Worm (Caenorhabditis elegans) whole organism, L1 larva: ENCODE results near the gene atgp-1.

Experiments
- C34B4.2 ChIP-seq: sonication (generic microtip); optimal IDR thresholded peaks from 2 replicates; lab custom pipeline; 2017; ENCODE audit warnings: mild to moderate bottlenecking, missing genetic modification characterization, missing compliant biosample characterization
- F16B12.6 ChIP-seq: fragments of 150-350 bp; optimal IDR thresholded peaks from 2 replicates; lab custom pipeline; 2014; ENCODE audit warnings: missing biosample characterization, missing genetic modification characterization
- Y116A8C.19 ChIP-seq: sonication (generic microtip); optimal IDR thresholded peaks from 2 replicates; lab custom pipeline; 2016; ENCODE audit warnings: missing compliant biosample characterization, missing genetic modification characterization, borderline replicate concordance
- alr-1 ChIP-seq: fragments of 200-800 bp; sonication (Bioruptor generic); optimal IDR thresholded peaks from 2 replicates; lab custom pipeline; 2018; ENCODE audit warnings: borderline replicate concordance, mild to moderate bottlenecking, missing genetic modification characterization, missing compliant biosample characterization
- aly-2 ChIP-seq: fragments of 150-350 bp; optimal IDR thresholded peaks from 2 replicates; lab custom pipeline; 2014; ENCODE audit warnings: missing biosample characterization, missing genetic modification characterization
- ceh-82 ChIP-seq, 3 experiments: fragments of 150-350 bp in 1 of 3; sonication (generic microtip) in 2 of 3; optimal IDR thresholded peaks; 2 replicates each; lab custom pipeline; 2014 to 2017; ENCODE audit warnings: missing biosample characterization in 3 of 3, missing genetic modification characterization in 3 of 3
- ceh-88 ChIP-seq: fragments of 200-800 bp; sonication (Bioruptor generic); IDR thresholded peaks from 2 replicates; pipeline ENCODE4 v1.3.6; 2022; ENCODE audit warnings: missing genetic modification characterization, missing compliant biosample characterization
- ces-1 ChIP-seq: fragments of 150-350 bp; optimal IDR thresholded peaks from 2 replicates; lab custom pipeline; 2014; ENCODE audit warnings: missing biosample characterization, missing genetic modification reagents, missing genetic modification characterization
- dpl-1 ChIP-seq, 3 experiments: fragments of 150-350 bp in 2 of 3; sonication (generic microtip) in 1 of 3; optimal IDR thresholded peaks; 2 replicates each; lab custom pipeline; 2014 to 2017; ENCODE audit warnings: missing biosample characterization in 3 of 3, missing genetic modification characterization in 3 of 3, missing genetic modification reagents in 3 of 3
- dsc-1 ChIP-seq: sonication (generic microtip); optimal IDR thresholded peaks from 2 replicates; lab custom pipeline; 2016; ENCODE audit warnings: mild to moderate bottlenecking, missing genetic modification characterization, missing compliant biosample characterization
- efl-1 ChIP-seq, 4 experiments: fragments of 150-350 bp; optimal IDR thresholded peaks in 3 of 4; peaks in 1 of 4; 1 replicate in 1 of 4; 2 replicates in 3 of 4; lab custom pipeline; 2014; ENCODE audit warnings: missing biosample characterization in 2 of 4, missing genetic modification characterization in 2 of 4, missing genetic modification reagents in 2 of 4
- elt-2 ChIP-seq: sonication (generic microtip); optimal IDR thresholded peaks from 2 replicates; lab custom pipeline; 2016; ENCODE audit warnings: missing genetic modification characterization, mild to moderate bottlenecking, inconsistent platforms, missing compliant biosample characterization, missing genetic modification reagents
- ets-5 ChIP-seq: fragments of 200-800 bp; sonication (Bioruptor generic); IDR thresholded peaks from 2 replicates; pipeline ENCODE4 v1.3.6; 2022; ENCODE audit warnings: missing genetic modification characterization, missing compliant biosample characterization
- fkh-10 ChIP-seq: sonication (generic microtip); optimal IDR thresholded peaks from 2 replicates; lab custom pipeline; 2017; ENCODE audit warnings: missing biosample characterization, missing genetic modification reagents, missing genetic modification characterization
- fkh-8 ChIP-seq: sonication (generic microtip); optimal IDR thresholded peaks from 2 replicates; lab custom pipeline; 2016; ENCODE audit warnings: mild to moderate bottlenecking, missing genetic modification characterization, missing compliant biosample characterization
- fos-1 ChIP-seq: fragments of 150-350 bp; optimal IDR thresholded peaks from 2 replicates; lab custom pipeline; 2014; ENCODE audit warnings: missing biosample characterization, missing genetic modification characterization
- grh-1 ChIP-seq: fragments of 200-800 bp; sonication (Bioruptor generic); IDR thresholded peaks from 2 replicates; pipeline ENCODE4 v1.3.6; 2022; ENCODE audit warnings: missing genetic modification reagents, missing genetic modification characterization, missing compliant biosample characterization
- hlh-4 ChIP-seq: sonication (generic microtip); optimal IDR thresholded peaks from 2 replicates; lab custom pipeline; 2016; ENCODE audit warnings: mild to moderate bottlenecking, missing genetic modification characterization, missing compliant biosample characterization
- irx-1 ChIP-seq: sonication (generic microtip); optimal IDR thresholded peaks from 2 replicates; lab custom pipeline; 2016; ENCODE audit warnings: missing genetic modification characterization, missing compliant biosample characterization
- lin-15B ChIP-seq: fragments of 150-350 bp; sonication (generic microtip); optimal IDR thresholded peaks from 3 replicates; lab custom pipeline; 2014; ENCODE audit warnings: missing biosample characterization, missing genetic modification characterization
- lin-35 ChIP-seq, 2 experiments: fragments of 150-350 bp; optimal IDR thresholded peaks; 2 replicates each; lab custom pipeline; 2014; ENCODE audit warnings: missing biosample characterization in 2 of 2, missing genetic modification characterization in 2 of 2, missing genetic modification reagents in 2 of 2
- lin-39 ChIP-seq: fragments of 150-350 bp; optimal IDR thresholded peaks from 2 replicates; lab custom pipeline; 2014; ENCODE audit warnings: missing biosample characterization, missing genetic modification reagents, missing genetic modification characterization
- lsy-2 ChIP-seq, 2 experiments: fragments of 150-350 bp; optimal IDR thresholded peaks; 2 replicates each; lab custom pipeline; 2014; ENCODE audit warnings: missing biosample characterization in 2 of 2, missing genetic modification characterization in 2 of 2
- mef-2 ChIP-seq: fragments of 150-350 bp; optimal IDR thresholded peaks from 2 replicates; lab custom pipeline; 2014; ENCODE audit warnings: missing biosample characterization, missing genetic modification characterization
- mep-1 ChIP-seq: fragments of 150-350 bp; optimal IDR thresholded peaks from 2 replicates; lab custom pipeline; 2014; ENCODE audit warnings: missing biosample characterization, missing genetic modification characterization
- nhr-20 ChIP-seq: sonication (generic microtip); optimal IDR thresholded peaks from 2 replicates; lab custom pipeline; 2016; ENCODE audit warnings: mild to moderate bottlenecking, missing genetic modification characterization, missing compliant biosample characterization
- nhr-71 ChIP-seq: sonication (generic microtip); optimal IDR thresholded peaks from 2 replicates; lab custom pipeline; 2016; ENCODE audit warnings: mild to moderate bottlenecking, missing genetic modification characterization, moderate library complexity, missing compliant biosample characterization
- nhr-90 ChIP-seq: sonication (generic microtip); optimal IDR thresholded peaks from 2 replicates; lab custom pipeline; 2016; ENCODE audit warnings: mild to moderate bottlenecking, missing genetic modification characterization, missing compliant biosample characterization; ENCODE audit not compliant: poor library complexity
- pag-3 ChIP-seq: sonication (generic microtip); optimal IDR thresholded peaks from 2 replicates; lab custom pipeline; 2017; ENCODE audit warnings: missing genetic modification characterization, mild to moderate bottlenecking, missing compliant biosample characterization, antibody characterized with exemption, borderline replicate concordance; ENCODE audit not compliant: insufficient read depth
- rnt-1 ChIP-seq: sonication (generic microtip); optimal IDR thresholded peaks from 2 replicates; lab custom pipeline; 2016; ENCODE audit warnings: mild to moderate bottlenecking, missing genetic modification characterization, moderate library complexity, missing compliant biosample characterization
- skn-1 ChIP-seq: fragments of 150-350 bp; optimal IDR thresholded peaks from 2 replicates; lab custom pipeline; 2014; ENCODE audit warnings: missing biosample characterization, missing genetic modification characterization
- snu-23 ChIP-seq: sonication (generic microtip); optimal IDR thresholded peaks from 2 replicates; lab custom pipeline; 2016; ENCODE audit warnings: missing genetic modification characterization, missing compliant biosample characterization
- sox-4 ChIP-seq: sonication (generic microtip); optimal IDR thresholded peaks from 2 replicates; lab custom pipeline; 2016; ENCODE audit warnings: missing genetic modification characterization, missing compliant biosample characterization
- sup-37 ChIP-seq: fragments of 200-800 bp; sonication (Bioruptor generic); optimal IDR thresholded peaks from 2 replicates; lab custom pipeline; 2018; ENCODE audit warnings: mild to moderate bottlenecking, missing genetic modification characterization, missing compliant biosample characterization
- swsn-7 ChIP-seq: sonication (generic microtip); optimal IDR thresholded peaks from 2 replicates; lab custom pipeline; 2016; ENCODE audit warnings: missing genetic modification characterization, missing compliant biosample characterization
- tbx-2 ChIP-seq: sonication (generic microtip); optimal IDR thresholded peaks from 2 replicates; lab custom pipeline; 2016; ENCODE audit warnings: missing genetic modification characterization, missing compliant biosample characterization
- tlp-1 ChIP-seq: fragments of 150-350 bp; optimal IDR thresholded peaks from 2 replicates; lab custom pipeline; 2014; ENCODE audit warnings: missing biosample characterization, missing genetic modification characterization
- unc-62 ChIP-seq: fragments of 150-350 bp; optimal IDR thresholded peaks from 2 replicates; lab custom pipeline; 2014; ENCODE audit warnings: missing biosample characterization, missing genetic modification reagents, missing genetic modification characterization
- unc-86 ChIP-seq: sonication (generic microtip); optimal IDR thresholded peaks from 2 replicates; lab custom pipeline; 2016; ENCODE audit warnings: missing genetic modification characterization, missing compliant biosample characterization
- unc-98 ChIP-seq: fragments of 200-800 bp; sonication (Bioruptor generic); IDR thresholded peaks from 2 replicates; pipeline ENCODE4 v1.3.6; 2022; ENCODE audit warnings: missing genetic modification characterization, missing compliant biosample characterization
- vab-15 ChIP-seq: sonication (generic microtip); optimal IDR thresholded peaks from 2 replicates; lab custom pipeline; 2017; ENCODE audit warnings: missing genotype, mild to moderate bottlenecking, missing genetic modification characterization, missing compliant biosample characterization
- xbp-1 ChIP-seq: sonication (generic microtip); optimal IDR thresholded peaks from 2 replicates; lab custom pipeline; 2016; ENCODE audit warnings: missing genetic modification characterization, missing compliant biosample characterization
- zag-1 ChIP-seq: fragments of 150-350 bp; optimal IDR thresholded peaks from 2 replicates; lab custom pipeline; 2014; ENCODE audit warnings: missing biosample characterization, missing genetic modification characterization
- zip-4 ChIP-seq: fragments of 200-800 bp; sonication (Bioruptor generic); optimal IDR thresholded peaks from 2 replicates; lab custom pipeline; 2018; ENCODE audit warnings: mild to moderate bottlenecking, missing genetic modification characterization, moderate library complexity, missing compliant biosample characterization

atgp-1 gene

ce11 chrIV:17265716-17266115 lies 3.4 kb upstream of the atgp-1 start:
- TF ChIP-seq lin-35 (GFP tag; optimal IDR thresholded peaks at IDR 0.05; lab: Kevin White, UChicago), result no peak
- TF ChIP-seq dsc-1 (tag; lab: Kevin White, UChicago), result no peak
- no peak for TF ChIP-seq irx-1 (tag; lab: Kevin White, UChicago)
- no peak for TF ChIP-seq fkh-8 (tag; lab: Kevin White, UChicago)
- no peak for TF ChIP-seq ceh-88 (GFP tag; lab: Robert Waterston, UW)
- TF ChIP-seq mef-2, result no peak
- TF ChIP-seq ets-5 (GFP tag; lab: Robert Waterston, UW), result no peak
- TF ChIP-seq nhr-71 (tag; lab: Kevin White, UChicago), result no peak
- no peak for TF ChIP-seq grh-1 (GFP tag; lab: Robert Waterston, UW)
- no peak for TF ChIP-seq mep-1

ce11 chrIV:17267304-17267891 lies 1.7 kb upstream of the atgp-1 start:
- no peak for TF ChIP-seq ceh-88 (GFP tag; lab: Robert Waterston, UW)
- no peak for TF ChIP-seq zip-4 (GFP tag; lab: Kevin White, UChicago)
- TF ChIP-seq swsn-7 (tag; lab: Kevin White, UChicago), result no peak
- no peak for TF ChIP-seq pag-3 (tag; lab: Kevin White, UChicago)
- no peak for TF ChIP-seq hlh-4 (tag; lab: Kevin White, UChicago)
- TF ChIP-seq lin-15B (tag; lab: Kevin White, UChicago), result no peak
- no peak for TF ChIP-seq ces-1 (GFP tag; lab: Kevin White, UChicago)
- TF ChIP-seq dpl-1 (GFP tag; optimal IDR thresholded peaks at IDR 0.05; lab: Kevin White, UChicago), result no peak

ce11 chrIV:17268069-17268468 lies 1.1 kb upstream of the atgp-1 start:
- no peak for TF ChIP-seq alr-1 (tag; lab: Kevin White, UChicago)
- TF ChIP-seq lin-15B (tag; lab: Kevin White, UChicago), result no peak
- TF ChIP-seq skn-1 (tag; lab: Kevin White, UChicago), result peak; percentile 91
- no peak for TF ChIP-seq fkh-10 (GFP tag; lab: Kevin White, UChicago)

ce11 chrIV:17268628-17269027 lies 514 bp upstream of the atgp-1 start:
- no peak for TF ChIP-seq ets-5 (GFP tag; lab: Robert Waterston, UW)
- TF ChIP-seq rnt-1, result peak; percentile 37
- no peak for TF ChIP-seq C34B4.2 (tag; lab: Kevin White, UChicago)
- no peak for TF ChIP-seq pag-3 (tag; lab: Kevin White, UChicago)
- TF ChIP-seq vab-15 (tag; lab: Kevin White, UChicago), result no peak
- no peak for TF ChIP-seq sox-4 (tag; lab: Kevin White, UChicago)
- no peak for TF ChIP-seq unc-86 (tag; lab: Kevin White, UChicago)
- TF ChIP-seq tbx-2 (tag; lab: Kevin White, UChicago), result peak; percentile 10
- TF ChIP-seq zag-1 (tag; lab: Kevin White, UChicago), result no peak
- TF ChIP-seq lsy-2 (tag; optimal IDR thresholded peaks at IDR 0.05; lab: Kevin White, UChicago), result peak in 1 of 2 experiments; percentile 64
- no peak for TF ChIP-seq aly-2 (tag; lab: Kevin White, UChicago)
- TF ChIP-seq ceh-82 (tag; optimal IDR thresholded peaks at IDR 0.05; lab: Kevin White, UChicago), result peak; percentile 0 to 64 (median 11)
- peak; percentile 21 for TF ChIP-seq F16B12.6 (tag; lab: Kevin White, UChicago)
- TF ChIP-seq fos-1 (tag; lab: Kevin White, UChicago), result peak; percentile 5
- no peak for TF ChIP-seq tlp-1 (tag; lab: Kevin White, UChicago)
- TF ChIP-seq efl-1 (optimal IDR thresholded peaks at IDR 0.05; lab: Kevin White, UChicago), result peak; percentile 47 to 71
- peak; percentile 23 to 37 for TF ChIP-seq efl-1 (GFP tag; optimal IDR thresholded peaks at IDR 0.05 in 1 of 2; lab: Kevin White, UChicago)
- TF ChIP-seq nhr-90, result peak; percentile 21
- no peak for TF ChIP-seq sup-37
- peak; percentile 53 for TF ChIP-seq nhr-71 (tag; lab: Kevin White, UChicago)
- TF ChIP-seq unc-98, result no peak
- peak; percentile 64 for TF ChIP-seq snu-23 (GFP tag; lab: Kevin White, UChicago)
- TF ChIP-seq skn-1 (tag; lab: Kevin White, UChicago), result peak; percentile 63
- no peak for TF ChIP-seq hlh-4 (tag; lab: Kevin White, UChicago)
- peak; percentile 10 for TF ChIP-seq xbp-1 (tag; lab: Kevin White, UChicago)
- TF ChIP-seq unc-62 (GFP tag; lab: Kevin White, UChicago), result no peak
- no peak for TF ChIP-seq Y116A8C.19
- TF ChIP-seq zip-4 (GFP tag; lab: Kevin White, UChicago), result no peak
- peak; percentile 82 for TF ChIP-seq mep-1
- TF ChIP-seq nhr-20 (tag; lab: Kevin White, UChicago), result peak; percentile 1
- no peak for TF ChIP-seq lin-39 (tag; lab: Kevin White, UChicago)
- TF ChIP-seq elt-2, result no peak
